Fruit fly (Drosophila melanogaster) whole organism, embryonic: ENCODE results near the gene Tango5.

ENCODE experiments used
- B-H1 ChIP-seq: fragments of 200-800 bp; sonication (Bioruptor generic); IDR thresholded peaks from 3 replicates; pipeline ENCODE4 v1.3.6; 2022; ENCODE audit warnings: missing biosample characterization, missing genetic modification characterization
- BEAF-32 ChIP-seq: fragments of 200-800 bp; sonication (Bioruptor generic); optimal IDR thresholded peaks from 3 replicates; lab custom pipeline; 2017; ENCODE audit warnings: missing biosample characterization, missing genetic modification characterization, mild to moderate bottlenecking, moderate library complexity, missing genetic modification reagents
- CG10267 ChIP-seq: fragments of 200-800 bp; sonication (Bioruptor generic); optimal IDR thresholded peaks from 2 replicates; lab custom pipeline; 2018; ENCODE audit warnings: missing biosample characterization, mild to moderate bottlenecking, missing genetic modification characterization, moderate library complexity
- CG11093 ChIP-seq: fragments of 200-800 bp; sonication (Bioruptor generic); IDR thresholded peaks from 3 replicates; pipeline ENCODE4 v1.3.6; 2022; ENCODE audit warnings: missing biosample characterization, missing genetic modification characterization
- CG11398 ChIP-seq: fragments of 200-800 bp; sonication (Bioruptor generic); optimal IDR thresholded peaks from 2 replicates; lab custom pipeline; 2016; ENCODE audit warnings: missing biosample characterization, missing genetic modification characterization
- CG12219 ChIP-seq: fragments of 200-800 bp; sonication (Bioruptor generic); optimal IDR thresholded peaks from 3 replicates; lab custom pipeline; 2018; ENCODE audit warnings: missing biosample characterization, mild to moderate bottlenecking, missing genetic modification characterization
- CG14014 ChIP-seq: fragments of 200-800 bp; sonication (Bioruptor generic); IDR thresholded peaks from 2 replicates; pipeline ENCODE4 v1.3.6; 2022; ENCODE audit warnings: missing biosample characterization, missing genetic modification characterization
- CG2678 ChIP-seq: fragments of 200-800 bp; sonication (Bioruptor generic); optimal IDR thresholded peaks from 3 replicates; lab custom pipeline; 2019; ENCODE audit warnings: missing biosample characterization, mild to moderate bottlenecking, missing genetic modification characterization, moderate library complexity
- CG32767 ChIP-seq: fragments of 200-800 bp; sonication (Bioruptor generic); IDR thresholded peaks from 2 replicates; pipeline ENCODE4 v1.3.6; 2022; ENCODE audit warnings: missing biosample characterization, missing genetic modification characterization
- CG42726 ChIP-seq: fragments of 200-800 bp; sonication (Bioruptor generic); IDR thresholded peaks from 2 replicates; pipeline ENCODE4 v1.3.6; 2022; ENCODE audit warnings: missing biosample characterization, missing genetic modification characterization; ENCODE audit not compliant: partially characterized antibody
- CG4707 ChIP-seq: fragments of 200-800 bp; sonication (Bioruptor generic); optimal IDR thresholded peaks from 2 replicates; lab custom pipeline; 2018; ENCODE audit warnings: missing biosample characterization, mild to moderate bottlenecking, missing genetic modification characterization, moderate library complexity
- CG6254 ChIP-seq: fragments of 200-800 bp; sonication (Bioruptor generic); optimal IDR thresholded peaks from 3 replicates; lab custom pipeline; 2017; ENCODE audit warnings: mild to moderate bottlenecking, missing biosample characterization, missing genetic modification reagents, missing genetic modification characterization
- CG6654 ChIP-seq: fragments of 200-800 bp; sonication (Bioruptor generic); optimal IDR thresholded peaks from 2 replicates; lab custom pipeline; 2017; ENCODE audit warnings: missing biosample characterization, mild to moderate bottlenecking, missing genetic modification characterization
- CG6813 ChIP-seq: fragments of 200-800 bp; sonication (Bioruptor generic); optimal IDR thresholded peaks from 2 replicates; lab custom pipeline; 2017; ENCODE audit warnings: missing biosample characterization, missing genetic modification characterization, mild to moderate bottlenecking, moderate library complexity, missing genetic modification reagents
- CG8765 ChIP-seq: fragments of 200-800 bp; sonication (Bioruptor generic); IDR thresholded peaks from 2 replicates; pipeline ENCODE4 v1.3.6; 2022; ENCODE audit warnings: missing biosample characterization, missing genetic modification characterization
- Dbx ChIP-seq: fragments of 200-800 bp; sonication (Bioruptor generic); IDR thresholded peaks from 3 replicates; pipeline ENCODE4 v1.3.6; 2022; ENCODE audit warnings: missing biosample characterization, missing genetic modification characterization
- Dll ChIP-seq: fragments of 200-800 bp; sonication (Bioruptor generic); IDR thresholded peaks from 4 replicates; pipeline ENCODE4 v1.3.6; 2022; ENCODE audit warnings: missing biosample characterization, missing genetic modification characterization; ENCODE audit not compliant: partially characterized antibody
- E2f1 ChIP-seq: fragments of 200-800 bp; sonication (Bioruptor generic); IDR thresholded peaks from 2 replicates; pipeline ENCODE4 v1.3.6; 2022; ENCODE audit warnings: missing biosample characterization, missing genetic modification characterization
- Ets97D ChIP-seq: fragments of 200-800 bp; sonication (Bioruptor generic); optimal IDR thresholded peaks from 3 replicates; lab custom pipeline; 2016; ENCODE audit warnings: missing biosample characterization, missing genetic modification characterization
- Gug ChIP-seq: fragments of 200-800 bp; sonication (Bioruptor generic); IDR thresholded peaks from 4 replicates; pipeline ENCODE4 v1.3.6; 2022; ENCODE audit warnings: missing biosample characterization, missing genetic modification characterization
- H15 ChIP-seq: fragments of 200-800 bp; sonication (Bioruptor generic); IDR thresholded peaks from 3 replicates; pipeline ENCODE4 v1.3.6; 2022; ENCODE audit warnings: missing biosample characterization, missing genetic modification characterization
- HLHmδ ChIP-seq: fragments of 200-800 bp; sonication (Bioruptor generic); optimal IDR thresholded peaks from 2 replicates; lab custom pipeline; 2018; ENCODE audit warnings: missing biosample characterization, mild to moderate bottlenecking, missing genetic modification characterization, moderate library complexity
- Hmx ChIP-seq: fragments of 200-800 bp; sonication (Bioruptor generic); optimal IDR thresholded peaks from 2 replicates; lab custom pipeline; 2016; ENCODE audit warnings: missing biosample characterization, missing genetic modification characterization
- Hsf ChIP-seq: fragments of 200-800 bp; sonication (Bioruptor generic); optimal IDR thresholded peaks from 3 replicates; lab custom pipeline; 2016; ENCODE audit warnings: missing biosample characterization, missing genetic modification characterization
- Lim3 ChIP-seq: fragments of 200-800 bp; sonication (Bioruptor generic); IDR thresholded peaks from 2 replicates; pipeline ENCODE4 v1.3.6; 2022; ENCODE audit warnings: missing biosample characterization, missing genetic modification characterization
- Lpt ChIP-seq: fragments of >200 bp; optimal IDR thresholded peaks from 2 replicates; lab custom pipeline; 2018; ENCODE audit warnings: missing biosample characterization, missing genetic modification characterization
- Mad ChIP-seq: fragments of 200-800 bp; sonication (Bioruptor generic); optimal IDR thresholded peaks from 2 replicates; lab custom pipeline; 2016; ENCODE audit warnings: missing biosample characterization, missing genetic modification characterization
- Sry-δ ChIP-seq: fragments of 200-800 bp; sonication (Bioruptor generic); optimal IDR thresholded peaks from 2 replicates; lab custom pipeline; 2016; ENCODE audit warnings: missing biosample characterization, missing genetic modification characterization
- Vsx1 ChIP-seq: fragments of 200-800 bp; sonication (Bioruptor generic); optimal IDR thresholded peaks from 2 replicates; lab custom pipeline; 2017; ENCODE audit warnings: missing biosample characterization, mild to moderate bottlenecking, missing genetic modification characterization, missing genetic modification reagents
- YL-1 ChIP-seq: fragments of 200-800 bp; sonication (Bioruptor generic); optimal IDR thresholded peaks from 3 replicates; lab custom pipeline; 2017; ENCODE audit warnings: missing biosample characterization, mild to moderate bottlenecking, missing genetic modification characterization
- bigmax ChIP-seq: fragments of 200-800 bp; sonication (Bioruptor generic); optimal IDR thresholded peaks from 2 replicates; lab custom pipeline; 2018; ENCODE audit warnings: missing biosample characterization, mild to moderate bottlenecking, missing genetic modification characterization
- cas ChIP-seq: fragments of 200-800 bp; sonication (Bioruptor generic); IDR thresholded peaks from 2 replicates; pipeline ENCODE4 v1.3.6; 2022; ENCODE audit warnings: missing biosample characterization, missing genetic modification characterization
- chn ChIP-seq: fragments of 200-800 bp; sonication (Bioruptor generic); optimal IDR thresholded peaks from 2 replicates; lab custom pipeline; 2016; ENCODE audit warnings: missing biosample characterization, missing genetic modification characterization
- dimm ChIP-seq: fragments of 200-800 bp; sonication (Bioruptor generic); IDR thresholded peaks from 2 replicates; pipeline ENCODE4 v1.3.6; 2022; ENCODE audit warnings: missing biosample characterization, missing genetic modification characterization
- fd64A ChIP-seq: fragments of 200-800 bp; sonication (Bioruptor generic); optimal IDR thresholded peaks from 3 replicates; lab custom pipeline; 2018; ENCODE audit warnings: missing biosample characterization, mild to moderate bottlenecking, missing genetic modification characterization
- fru ChIP-seq: fragments of >200 bp; optimal IDR thresholded peaks from 2 replicates; lab custom pipeline; 2017
- gem ChIP-seq: fragments of 200-800 bp; sonication (Bioruptor generic); optimal IDR thresholded peaks from 2 replicates; lab custom pipeline; 2019; ENCODE audit warnings: missing biosample characterization, mild to moderate bottlenecking, missing genetic modification characterization, moderate library complexity
- grau ChIP-seq: fragments of 200-800 bp; optimal IDR thresholded peaks from 3 replicates; lab custom pipeline; 2019; ENCODE audit warnings: missing biosample characterization, mild to moderate bottlenecking, missing genetic modification characterization, moderate library complexity
- gsb-n ChIP-seq: fragments of 200-800 bp; sonication (Bioruptor generic); optimal IDR thresholded peaks from 3 replicates; lab custom pipeline; 2018; ENCODE audit warnings: missing biosample characterization, mild to moderate bottlenecking, missing genetic modification characterization
- ham ChIP-seq: fragments of 200-800 bp; sonication (Bioruptor generic); IDR thresholded peaks from 2 replicates; pipeline ENCODE4 v1.3.6; 2022; ENCODE audit warnings: missing biosample characterization, missing genetic modification characterization
- hbn ChIP-seq: fragments of 200-800 bp; sonication (Bioruptor generic); IDR thresholded peaks from 2 replicates; pipeline ENCODE4 v1.3.6; 2022; ENCODE audit warnings: missing biosample characterization, missing genetic modification characterization; ENCODE audit not compliant: partially characterized antibody
- ind ChIP-seq: fragments of 200-800 bp; sonication (Bioruptor generic); optimal IDR thresholded peaks from 3 replicates; lab custom pipeline; 2016; ENCODE audit warnings: missing biosample characterization, missing genetic modification characterization
- kah ChIP-seq: fragments of 200-800 bp; sonication (Bioruptor generic); optimal IDR thresholded peaks from 2 replicates; lab custom pipeline; 2018; ENCODE audit warnings: missing biosample characterization, mild to moderate bottlenecking, missing genetic modification characterization
- oc ChIP-seq: fragments of 200-800 bp; sonication (Bioruptor generic); optimal IDR thresholded peaks from 2 replicates; lab custom pipeline; 2018; ENCODE audit warnings: missing biosample characterization, mild to moderate bottlenecking, missing genetic modification characterization, moderate library complexity
- p53 ChIP-seq: fragments of 200-800 bp; sonication (Bioruptor generic); optimal IDR thresholded peaks from 2 replicates; lab custom pipeline; 2016; ENCODE audit warnings: missing biosample characterization, missing genetic modification characterization
- pum ChIP-seq: fragments of 200-800 bp; sonication (Bioruptor generic); optimal IDR thresholded peaks from 2 replicates; lab custom pipeline; 2016; ENCODE audit warnings: missing biosample characterization, missing genetic modification characterization
- sqz ChIP-seq: fragments of 200-800 bp; sonication (Bioruptor generic); optimal IDR thresholded peaks from 3 replicates; lab custom pipeline; 2018; ENCODE audit warnings: missing biosample characterization, mild to moderate bottlenecking, missing genetic modification characterization
- tup ChIP-seq: fragments of 200-800 bp; sonication (Bioruptor generic); optimal IDR thresholded peaks from 2 replicates; lab custom pipeline; 2016; ENCODE audit warnings: missing biosample characterization, mild to moderate bottlenecking, missing genetic modification characterization, moderate library complexity

Gene Tango5

DNA sequence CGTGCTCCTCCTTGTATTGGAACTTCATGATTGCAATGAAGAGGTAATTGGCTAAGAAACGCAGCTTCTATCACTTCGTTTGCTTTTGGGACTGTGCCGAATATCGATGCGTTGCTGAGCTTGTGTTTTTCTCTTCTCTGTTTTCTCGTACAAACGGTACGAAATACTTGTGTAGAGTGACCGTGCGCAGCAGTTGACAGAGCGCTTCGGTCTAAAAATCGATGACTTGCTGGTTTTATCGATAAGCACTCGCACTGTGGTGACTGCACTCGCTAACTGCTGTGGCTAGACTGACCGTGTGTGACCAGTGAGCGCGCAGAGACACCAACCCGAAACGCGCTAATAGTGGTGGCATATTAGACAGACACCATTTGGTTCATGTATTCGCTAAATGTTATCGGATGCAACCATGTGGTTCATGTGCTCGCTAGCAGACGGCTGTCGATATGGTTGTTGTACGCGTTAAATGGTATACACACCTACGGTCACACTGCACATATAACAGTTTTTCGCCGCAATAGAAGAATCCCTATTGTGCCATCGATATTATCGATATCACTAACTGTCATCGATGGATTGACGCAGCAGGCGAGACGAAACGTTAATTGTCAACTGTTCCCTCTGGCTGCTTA is 3.9 kb upstream of the Tango5 start, which contains the start of the genes Atg8a and BTBD9 (continued):
- TF ChIP-seq CG6254 (GFP tag; lab: Kevin White, UChicago), result no peak
- TF ChIP-seq gsb-n, result peak; percentile 75
- no peak for TF ChIP-seq Lim3 (GFP tag; lab: Robert Waterston, UW)
- no peak for TF ChIP-seq CG6654 (GFP tag; lab: Kevin White, UChicago)
- no peak for TF ChIP-seq CG8765 (GFP tag; lab: Robert Waterston, UW)

DNA sequence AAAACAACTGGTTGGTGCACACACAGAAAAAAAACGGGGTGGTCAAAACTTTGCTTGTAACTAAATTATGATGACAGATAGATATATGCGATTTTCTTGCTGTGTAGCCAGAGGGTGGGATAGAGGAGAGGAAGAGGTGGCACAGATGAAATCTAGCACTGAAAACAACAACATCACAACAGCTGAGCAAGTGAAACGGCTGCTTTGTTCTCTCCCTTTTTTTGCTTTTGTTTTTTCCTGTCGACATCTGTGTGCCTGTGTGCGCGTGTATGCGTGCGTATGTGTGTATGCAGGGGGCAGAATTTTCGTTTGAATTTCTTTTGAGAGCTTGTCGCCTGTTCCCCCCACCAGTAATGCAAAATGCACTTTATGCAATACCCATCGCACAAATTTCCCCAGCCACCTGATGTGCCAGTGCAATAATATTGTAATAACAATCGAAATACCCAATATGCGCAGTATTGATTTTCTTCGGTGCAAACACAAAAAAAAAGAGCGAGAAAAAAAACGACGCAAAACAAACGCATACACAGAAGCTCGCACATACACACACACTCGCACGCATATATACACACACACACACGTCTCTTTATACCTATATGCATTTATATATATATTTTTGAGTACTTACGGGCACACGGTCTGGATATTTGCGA is 3.3 kb upstream of the Tango5 start:
- TF ChIP-seq YL-1 (GFP tag; lab: Kevin White, UChicago) (peak; percentile 80), CG10267 (tag; lab: Kevin White, UChicago) (no peak), E2f1 (GFP tag; lab: Robert Waterston, UW) (peak; percentile 35; the same call in 1 of the 2 replicates), CG12219 (GFP tag; lab: Kevin White, UChicago) (peak; percentile 44), BEAF-32 (GFP tag; lab: Kevin White, UChicago) (no peak), Hsf (peak; percentile 69), Mad (no peak), p53 (GFP tag; lab: Kevin White, UChicago) (no peak), grau (tag; lab: Kevin White, UChicago) (peak; percentile 64), Lpt (GFP tag; lab: Kevin White, UChicago) (no peak), oc (tag; lab: Kevin White, UChicago) (no peak), CG6813 (peak; percentile 28), tup (GFP tag; lab: Kevin White, UChicago) (no peak), chn (GFP tag; lab: Kevin White, UChicago) (peak; percentile 69), HLHmδ (GFP tag; lab: Kevin White, UChicago) (no peak), CG11398 (GFP tag; lab: Kevin White, UChicago) (peak; percentile 13), CG11093 (no peak), CG2678 (tag; lab: Kevin White, UChicago) (peak; percentile 73), cas (GFP tag; lab: Robert Waterston, UW) (no peak), ind (GFP tag; lab: Kevin White, UChicago) (peak; percentile 52), gem (tag; lab: Kevin White, UChicago) (peak; percentile 73), ham (GFP tag; lab: Robert Waterston, UW) (no peak), Gug (peak; percentile 42; the same call in 2 of the 4 replicates), Ets97D (GFP tag; lab: Kevin White, UChicago) (peak; percentile 11), B-H1 (GFP tag; lab: Robert Waterston, UW) (no peak), CG32767 (GFP tag; lab: Robert Waterston, UW) (peak; percentile 32; the same call in 1 of the 2 replicates), fru (lab: Kevin White, UChicago) (no peak), H15 (GFP tag; lab: Robert Waterston, UW) (no peak), Dbx (GFP tag; lab: Robert Waterston, UW) (peak; percentile 81), CG42726 (GFP tag; lab: Robert Waterston, UW) (no peak), Vsx1 (GFP tag; lab: Kevin White, UChicago) (no peak), dimm (GFP tag; lab: Robert Waterston, UW) (no peak), hbn (GFP tag; lab: Robert Waterston, UW) (no peak), Hmx (GFP tag; lab: Kevin White, UChicago) (no peak), bigmax (GFP tag; lab: Kevin White, UChicago) (no peak), fd64A (GFP tag; lab: Kevin White, UChicago) (no peak), Dll (GFP tag; lab: Robert Waterston, UW) (no peak), CG4707 (GFP tag; lab: Kevin White, UChicago) (no peak), pum (GFP tag; lab: Kevin White, UChicago) (peak; percentile 62), Sry-δ (peak; percentile 35), CG14014 (peak; percentile 25; the same call in 1 of the 2 replicates), kah (GFP tag; lab: Kevin White, UChicago) (no peak), sqz (GFP tag; lab: Kevin White, UChicago) (peak; percentile 93)
